Worm (Caenorhabditis elegans) whole organism, L4 larva: ENCODE measurements around the gene ulp-1.

Experiments used
- F37D6.2 ChIP-seq: sonication (generic microtip); optimal IDR thresholded peaks from 2 replicates; lab custom pipeline; 2016; ENCODE audit warnings: mild to moderate bottlenecking, missing genetic modification characterization, missing compliant biosample characterization
- F49E8.2 ChIP-seq: sonication (generic microtip); optimal IDR thresholded peaks from 2 replicates; lab custom pipeline; 2016; ENCODE audit warnings: missing compliant biosample characterization, mild to moderate bottlenecking, missing genetic modification characterization, borderline replicate concordance
- ZK337.2 ChIP-seq: fragments of 200-800 bp; sonication (Bioruptor generic); IDR thresholded peaks from 2 replicates; pipeline ENCODE4 v1.3.6; 2022; ENCODE audit warnings: missing genetic modification reagents, missing genetic modification characterization, missing compliant biosample characterization
- aly-2 ChIP-seq: sonication (generic microtip); optimal IDR thresholded peaks from 2 replicates; lab custom pipeline; 2018; ENCODE audit warnings: missing biosample characterization, missing genetic modification characterization
- arid-1 ChIP-seq: fragments of 200-800 bp; sonication (Bioruptor generic); conservative IDR thresholded peaks from 2 replicates; pipeline ENCODE4 v1.3.6; 2022; ENCODE audit warnings: missing genetic modification reagents, missing genetic modification characterization, missing compliant biosample characterization
- ceh-20 ChIP-seq: fragments of 200-800 bp; sonication (Bioruptor generic); IDR thresholded peaks from 2 replicates; pipeline ENCODE4 v1.3.6; 2022; ENCODE audit warnings: missing genetic modification reagents, missing genetic modification characterization, missing compliant biosample characterization
- ceh-32 ChIP-seq: sonication (generic microtip); optimal IDR thresholded peaks from 2 replicates; lab custom pipeline; 2016; ENCODE audit warnings: mild to moderate bottlenecking, missing genetic modification characterization, missing compliant biosample characterization; ENCODE audit not compliant: poor library complexity
- ceh-82 ChIP-seq: sonication (generic microtip); optimal IDR thresholded peaks from 2 replicates; lab custom pipeline; 2017; ENCODE audit warnings: missing biosample characterization, missing genetic modification characterization
- ces-1 ChIP-seq: fragments of 150-350 bp; sonication (generic microtip); optimal IDR thresholded peaks from 4 replicates; lab custom pipeline; 2014; ENCODE audit warnings: missing biosample characterization, missing genetic modification reagents, missing genetic modification characterization
- dmd-6 ChIP-seq: fragments of 200-800 bp; sonication (Bioruptor generic); IDR thresholded peaks from 2 replicates; pipeline ENCODE4 v1.3.6; 2022; ENCODE audit warnings: missing genetic modification reagents, missing genetic modification characterization, missing compliant biosample characterization
- dpl-1 ChIP-seq: fragments of 150-350 bp; optimal IDR thresholded peaks from 2 replicates; lab custom pipeline; 2014; ENCODE audit warnings: missing biosample characterization, missing genetic modification reagents, missing genetic modification characterization
- dve-1 ChIP-seq: sonication (generic microtip); optimal IDR thresholded peaks from 2 replicates; lab custom pipeline; 2017; ENCODE audit warnings: antibody characterized with exemption, mild to moderate bottlenecking, missing genetic modification characterization, missing compliant biosample characterization; ENCODE audit not compliant: insufficient read depth
- egl-43 ChIP-seq: fragments of 200-800 bp; sonication (Bioruptor generic); IDR thresholded peaks from 2 replicates; pipeline ENCODE4 v1.3.6; 2022; ENCODE audit warnings: missing genetic modification reagents, missing genetic modification characterization, missing compliant biosample characterization
- fkh-10 ChIP-seq: fragments of 150-350 bp; optimal IDR thresholded peaks from 2 replicates; lab custom pipeline; 2014; ENCODE audit warnings: missing biosample characterization, missing genetic modification reagents, missing genetic modification characterization
- fos-1 ChIP-seq: fragments of 150-350 bp; optimal IDR thresholded peaks from 2 replicates; lab custom pipeline; 2014; ENCODE audit warnings: missing biosample characterization, missing genetic modification characterization
- hif-1 ChIP-seq, 2 experiments: sonication (generic microtip); optimal IDR thresholded peaks; 2 replicates each; lab custom pipeline; 2016 to 2017; ENCODE audit warnings: missing compliant biosample characterization in 2 of 2, missing genetic modification characterization in 2 of 2, missing genetic modification reagents in 2 of 2, missing genotype in 2 of 2, mild to moderate bottlenecking in 1 of 2
- hlh-30 ChIP-seq: sonication (generic microtip); optimal IDR thresholded peaks from 2 replicates; lab custom pipeline; 2017; ENCODE audit warnings: antibody characterized with exemption, mild to moderate bottlenecking, missing genetic modification characterization, missing compliant biosample characterization; ENCODE audit not compliant: insufficient read depth
- hmg-1.1 ChIP-seq: fragments of 200-800 bp; sonication (Bioruptor generic); IDR thresholded peaks from 2 replicates; pipeline ENCODE4 v1.3.6; 2022; ENCODE audit warnings: missing genetic modification reagents, missing genetic modification characterization, missing compliant biosample characterization
- lin-1 ChIP-seq: fragments of 200-800 bp; sonication (Bioruptor generic); IDR thresholded peaks from 2 replicates; pipeline ENCODE4 v1.3.6; 2022; ENCODE audit warnings: missing genetic modification reagents, missing genetic modification characterization, missing compliant biosample characterization
- lin-38 ChIP-seq: fragments of 200-800 bp; sonication (Bioruptor generic); IDR thresholded peaks from 2 replicates; pipeline ENCODE4 v1.3.6; 2022; ENCODE audit warnings: missing genetic modification reagents, missing genetic modification characterization, missing compliant biosample characterization
- lin-39 ChIP-seq: fragments of 150-350 bp; optimal IDR thresholded peaks from 2 replicates; lab custom pipeline; 2014; ENCODE audit warnings: missing biosample characterization, missing genetic modification reagents, missing genetic modification characterization
- lsy-2 ChIP-seq, 2 experiments: fragments of 150-350 bp in 1 of 2; sonication (generic microtip) in 1 of 2; optimal IDR thresholded peaks; 2 replicates each; lab custom pipeline; 2014 to 2017; ENCODE audit warnings: missing biosample characterization in 2 of 2, missing genetic modification characterization in 2 of 2
- mep-1 ChIP-seq: fragments of 150-350 bp; sonication (generic microtip); optimal IDR thresholded peaks from 3 replicates; lab custom pipeline; 2014; ENCODE audit warnings: missing biosample characterization, missing genetic modification characterization
- mes-2 ChIP-seq: sonication (generic microtip); optimal IDR thresholded peaks from 2 replicates; lab custom pipeline; 2016; ENCODE audit warnings: missing genotype, mild to moderate bottlenecking, missing genetic modification characterization, missing compliant biosample characterization; ENCODE audit not compliant: poor library complexity, severe bottlenecking
- mxl-2 ChIP-seq: fragments of 200-800 bp; sonication (Bioruptor generic); conservative IDR thresholded peaks from 2 replicates; pipeline ENCODE4 v1.3.6; 2022; ENCODE audit warnings: missing genetic modification reagents, missing genetic modification characterization, missing compliant biosample characterization
- nhr-10 ChIP-seq: fragments of 150-350 bp; optimal IDR thresholded peaks from 2 replicates; lab custom pipeline; 2014; ENCODE audit warnings: missing biosample characterization, missing genetic modification characterization
- nhr-11 ChIP-seq: fragments of 150-350 bp; optimal IDR thresholded peaks from 2 replicates; lab custom pipeline; 2014; ENCODE audit warnings: missing biosample characterization, missing genetic modification characterization
- nhr-237 ChIP-seq: sonication (generic microtip); optimal IDR thresholded peaks from 2 replicates; lab custom pipeline; 2017; ENCODE audit warnings: missing biosample characterization, missing genetic modification characterization
- nhr-48 ChIP-seq: sonication (generic microtip); optimal IDR thresholded peaks from 2 replicates; lab custom pipeline; 2016; ENCODE audit warnings: mild to moderate bottlenecking, missing genetic modification characterization, missing compliant biosample characterization
- nhr-77 ChIP-seq: fragments of 150-350 bp; optimal IDR thresholded peaks from 2 replicates; lab custom pipeline; 2014; ENCODE audit warnings: missing biosample characterization, missing genetic modification characterization
- pha-4 ChIP-seq, 2 experiments: fragments of 150-350 bp in 1 of 2; fragments of 200-800 bp in 1 of 2; sonication (Bioruptor generic) in 1 of 2; IDR thresholded peaks in 1 of 2; optimal IDR thresholded peaks in 1 of 2; 2 replicates each; pipeline versions ENCODE4 v1.3.6 to Lab custom; 2014 to 2022; ENCODE audit warnings: missing genetic modification characterization in 2 of 2, missing genetic modification reagents in 2 of 2, missing biosample characterization in 1 of 2, missing compliant biosample characterization in 1 of 2
- php-3 ChIP-seq: fragments of 200-800 bp; sonication (Bioruptor generic); IDR thresholded peaks from 2 replicates; pipeline ENCODE4 v1.3.6; 2022; ENCODE audit warnings: missing genetic modification reagents, missing genetic modification characterization, missing compliant biosample characterization
- saeg-2 ChIP-seq: fragments of 200-800 bp; sonication (Bioruptor generic); IDR thresholded peaks from 2 replicates; pipeline ENCODE4 v1.3.6; 2022; ENCODE audit warnings: missing genetic modification reagents, missing genetic modification characterization, missing compliant biosample characterization
- set-16 ChIP-seq: fragments of 200-800 bp; sonication (Bioruptor generic); IDR thresholded peaks from 2 replicates; pipeline ENCODE4 v1.3.6; 2022; ENCODE audit warnings: missing genetic modification reagents, missing genetic modification characterization, missing compliant biosample characterization
- skn-1 ChIP-seq: fragments of 150-350 bp; optimal IDR thresholded peaks from 2 replicates; lab custom pipeline; 2014; ENCODE audit warnings: missing biosample characterization, missing genetic modification characterization
- spr-1 ChIP-seq: sonication (generic microtip); optimal IDR thresholded peaks from 2 replicates; lab custom pipeline; 2016; ENCODE audit warnings: mild to moderate bottlenecking, missing genetic modification characterization, missing compliant biosample characterization
- spr-3 ChIP-seq: fragments of 200-800 bp; sonication (Bioruptor generic); optimal IDR thresholded peaks from 2 replicates; lab custom pipeline; 2018; ENCODE audit warnings: mild to moderate bottlenecking, missing genetic modification characterization, missing compliant biosample characterization
- vab-7 ChIP-seq: fragments of 200-800 bp; sonication (Bioruptor generic); IDR thresholded peaks from 2 replicates; pipeline ENCODE4 v1.3.6; 2022; ENCODE audit warnings: missing genetic modification reagents, missing genetic modification characterization, missing compliant biosample characterization
- zfp-3 ChIP-seq: fragments of 200-800 bp; sonication (Bioruptor generic); conservative IDR thresholded peaks from 2 replicates; pipeline ENCODE4 v1.3.6; 2022; ENCODE audit warnings: missing genetic modification reagents, missing genetic modification characterization, missing compliant biosample characterization
- ztf-7 ChIP-seq: fragments of 150-350 bp; optimal IDR thresholded peaks from 2 replicates; lab custom pipeline; 2014; ENCODE audit warnings: missing biosample characterization, missing genetic modification characterization

ulp-1 gene

DNA sequence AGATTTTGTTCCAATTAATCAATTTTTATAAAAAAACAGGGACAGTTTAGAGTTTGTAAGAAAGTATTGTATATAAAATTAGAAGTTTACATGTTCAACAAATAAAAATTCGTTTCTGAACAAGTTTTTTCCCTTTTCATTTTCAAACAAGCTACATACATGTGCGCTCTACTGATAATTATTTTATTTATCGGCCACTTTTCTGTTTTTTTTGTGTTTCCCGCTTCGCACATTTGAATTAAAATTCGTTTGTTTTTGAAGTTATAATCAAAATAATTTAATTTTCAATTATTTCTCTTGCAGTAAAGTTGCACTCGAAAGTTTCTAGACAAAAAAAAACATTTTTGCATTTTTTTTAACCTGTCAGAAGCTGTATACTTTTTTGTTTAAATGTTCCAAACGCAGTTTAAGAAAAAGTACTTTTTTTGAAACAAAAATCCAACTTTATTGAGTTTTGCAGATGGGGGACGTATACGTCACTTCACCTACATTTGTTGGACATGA, 21.1 kb upstream of the ulp-1 start, which contains the start of gene hira-1:
Gene hira-1, plus strand, starts transcription at position 454 of the 504 bp plus-strand sequence.
- peak; percentile 75 for TF ChIP-seq lin-38 (GFP tag; lab: Robert Waterston, UW)
- TF ChIP-seq fkh-10 (GFP tag; lab: Kevin White, UChicago), result no peak
- TF ChIP-seq nhr-237, result no peak
- peak; percentile 63 for TF ChIP-seq mes-2
- peak; percentile 28 for TF ChIP-seq mep-1 (tag; lab: Kevin White, UChicago)
- peak; percentile 6 for TF ChIP-seq ces-1
- peak; percentile 77 for TF ChIP-seq dpl-1 (GFP tag; lab: Kevin White, UChicago)
- TF ChIP-seq dve-1 (tag; lab: Kevin White, UChicago), result peak; percentile 33
- peak; percentile 9 for TF ChIP-seq ztf-7
- peak; percentile 39 for TF ChIP-seq hlh-30 (tag; lab: Kevin White, UChicago)
- peak in 1 of 2 experiments; percentile 65 for TF ChIP-seq lsy-2 (tag; optimal IDR thresholded peaks at IDR 0.05; lab: Kevin White, UChicago)
- TF ChIP-seq, all 104 proteins: peak for 9

DNA sequence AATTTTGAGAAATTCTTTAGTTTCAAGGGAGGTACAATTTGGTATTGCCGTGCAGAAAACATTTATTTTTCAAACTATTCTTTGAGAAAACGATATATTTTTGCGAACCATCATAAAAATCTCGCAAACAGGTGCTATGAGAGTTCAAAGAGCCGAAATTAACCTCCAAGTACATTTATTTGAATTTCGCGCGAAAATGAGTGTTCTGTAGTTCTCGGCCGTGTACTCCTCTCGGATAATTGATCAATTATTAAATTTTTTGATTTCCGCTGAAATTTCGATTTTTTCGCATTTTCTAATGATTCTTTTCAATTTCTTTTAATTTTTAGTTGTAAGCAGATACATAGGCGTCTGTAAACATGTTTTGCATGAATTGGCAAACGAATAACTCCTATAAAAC, 20.6 kb upstream of the ulp-1 start:
- TF ChIP-seq arid-1 (GFP tag; lab: Robert Waterston, UW) (0 out of 2 replicates have a peak, but pooled peaks have one; percentile 29), zfp-3 (no peak), egl-43 (GFP tag; lab: Robert Waterston, UW) (no peak), hmg-1.1 (GFP tag; lab: Robert Waterston, UW) (no peak), hif-1 (tag; optimal IDR thresholded peaks at IDR 0.05; lab: Kevin White, UChicago) (peak in 1 of 2 experiments; percentile 27), ZK337.2 (GFP tag; lab: Robert Waterston, UW) (peak; percentile 58; the same call in 1 of the 2 replicates), lin-38 (GFP tag; lab: Robert Waterston, UW) (peak; percentile 44), nhr-77 (tag; lab: Kevin White, UChicago) (no peak), ceh-32 (tag; lab: Kevin White, UChicago) (no peak), dpl-1 (GFP tag; lab: Kevin White, UChicago) (peak; percentile 88), pha-4 (GFP tag; IDR thresholded peaks at IDR 0.05; lab: Robert Waterston, UW) (no peak), pha-4 (tag; optimal IDR thresholded peaks at IDR 0.05; lab: Kevin White, UChicago) (no peak), hlh-30 (tag; lab: Kevin White, UChicago) (no peak), lin-1 (no peak), mes-2 (peak; percentile 88), ceh-82 (tag; lab: Kevin White, UChicago) (no peak), spr-1 (tag; lab: Kevin White, UChicago) (no peak), skn-1 (tag; lab: Kevin White, UChicago) (no peak), dve-1 (tag; lab: Kevin White, UChicago) (no peak), aly-2 (tag; lab: Kevin White, UChicago) (no peak), nhr-48 (tag; lab: Kevin White, UChicago) (no peak), F49E8.2 (tag; lab: Kevin White, UChicago) (peak; percentile 16), set-16 (no peak), lsy-2 (tag; optimal IDR thresholded peaks at IDR 0.05; lab: Kevin White, UChicago) (peak in 1 of 2 experiments; percentile 27), ceh-20 (no peak), php-3 (GFP tag; lab: Robert Waterston, UW) (no peak), nhr-11 (tag; lab: Kevin White, UChicago) (no peak), saeg-2 (GFP tag; lab: Robert Waterston, UW) (no peak), dmd-6 (peak; percentile 33; the same call in 1 of the 2 replicates), mxl-2 (GFP tag; lab: Robert Waterston, UW) (no peak)

DNA sequence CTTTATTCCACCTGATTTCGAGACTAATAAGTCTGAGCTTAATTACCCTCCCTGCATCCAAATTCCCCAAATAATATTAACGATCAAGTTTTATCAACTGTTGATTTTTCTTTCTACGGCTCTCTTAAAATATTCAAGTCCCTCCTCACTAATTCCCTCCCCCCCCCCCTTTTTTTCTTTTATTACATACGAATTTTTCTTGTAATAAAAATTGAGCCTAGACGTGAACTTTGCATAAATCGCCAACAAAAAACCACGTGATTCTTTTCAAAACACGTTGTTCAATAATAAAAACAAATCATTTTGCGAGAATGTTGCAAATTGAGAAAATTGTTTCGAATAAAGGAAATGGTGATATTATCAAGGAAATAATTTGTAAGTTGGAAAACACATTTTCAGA, 18.8 kb upstream of the ulp-1 start, which contains the start of gene K10D2.8:
Gene K10D2.8, plus strand, starts transcription at position 301 of the 400 bp plus-strand sequence.
- no peak for TF ChIP-seq fkh-10 (GFP tag; lab: Kevin White, UChicago)
- no peak for TF ChIP-seq fos-1 (tag; lab: Kevin White, UChicago)
- no peak for TF ChIP-seq nhr-10
- TF ChIP-seq F49E8.2 (tag; lab: Kevin White, UChicago), result no peak
- TF ChIP-seq spr-3, result no peak
- no peak for TF ChIP-seq dve-1 (tag; lab: Kevin White, UChicago)
- TF ChIP-seq aly-2 (tag; lab: Kevin White, UChicago), result no peak
- no peak for TF ChIP-seq vab-7
- TF ChIP-seq F37D6.2 (tag; lab: Kevin White, UChicago), result no peak
- TF ChIP-seq nhr-11 (tag; lab: Kevin White, UChicago), result no peak
- TF ChIP-seq lin-39, result no peak
- no peak for TF ChIP-seq zfp-3
